Worm (Caenorhabditis elegans) whole organism, young adult: ENCODE results near the gene srx-2.

Source experiments
- Y53F4B.3 ChIP-seq: fragments of 200-800 bp; sonication (Bioruptor generic); IDR thresholded peaks from 2 replicates; pipeline ENCODE4 v1.3.6; 2022; ENCODE audit warnings: missing genetic modification reagents, missing genetic modification characterization, missing compliant biosample characterization
- ZK185.1 ChIP-seq: sonication (generic microtip); optimal IDR thresholded peaks from 2 replicates; lab custom pipeline; 2016; ENCODE audit warnings: mild to moderate bottlenecking, missing genetic modification characterization, missing compliant biosample characterization; ENCODE audit not compliant: poor library complexity, severe bottlenecking
- aptf-3 ChIP-seq: fragments of 200-800 bp; sonication (Bioruptor generic); IDR thresholded peaks from 2 replicates; pipeline ENCODE4 v1.3.6; 2022; ENCODE audit warnings: missing genetic modification characterization, missing compliant biosample characterization
- die-1 ChIP-seq: sonication (generic microtip); optimal IDR thresholded peaks from 2 replicates; lab custom pipeline; 2016; ENCODE audit warnings: missing genotype, mild to moderate bottlenecking, missing genetic modification characterization, missing compliant biosample characterization
- ets-4 ChIP-seq: fragments of 200-800 bp; sonication (Bioruptor generic); optimal IDR thresholded peaks from 2 replicates; lab custom pipeline; 2018; ENCODE audit warnings: mild to moderate bottlenecking, missing genetic modification characterization, missing compliant biosample characterization
- nfya-1 ChIP-seq: sonication (generic microtip); optimal IDR thresholded peaks from 2 replicates; lab custom pipeline; 2017; ENCODE audit warnings: antibody characterized with exemption, missing compliant biosample characterization, missing genetic modification characterization, borderline replicate concordance; ENCODE audit not compliant: insufficient read depth
- nhr-120 ChIP-seq: fragments of 200-800 bp; sonication (Bioruptor generic); IDR thresholded peaks from 2 replicates; pipeline ENCODE4 v1.3.6; 2022; ENCODE audit warnings: missing genetic modification characterization, missing compliant biosample characterization
- pha-4 ChIP-seq: fragments of 150-350 bp; sonication (generic microtip); optimal IDR thresholded peaks from 2 replicates; lab custom pipeline; 2014; ENCODE audit warnings: missing biosample characterization, missing genetic modification reagents, missing genetic modification characterization
- ztf-18 ChIP-seq: sonication (generic microtip); optimal IDR thresholded peaks from 2 replicates; lab custom pipeline; 2016; ENCODE audit warnings: missing genotype, mild to moderate bottlenecking, missing genetic modification characterization, missing compliant biosample characterization

- TF ChIP-seq nhr-120 (GFP tag; lab: Robert Waterston, UW) (no peak), aptf-3 (GFP tag; lab: Robert Waterston, UW) (no peak), nfya-1 (no peak), Y53F4B.3 (GFP tag; lab: Robert Waterston, UW) (no peak), die-1 (tag; lab: Kevin White, UChicago) (no peak), ZK185.1 (tag; lab: Kevin White, UChicago) (no peak), ztf-18 (tag; lab: Kevin White, UChicago) (no peak), pha-4 (tag; lab: Kevin White, UChicago) (no peak), ets-4 (GFP tag; lab: Kevin White, UChicago) (no peak)
These were observed 45.1 kb upstream of the srx-2 start, which contains the start of gene nhr-44 for ce11 chrV:8964055-8964758.
